Fruit fly (Drosophila melanogaster): ENCODE measurements around the gene CG12104.

CG12104 gene

DNA sequence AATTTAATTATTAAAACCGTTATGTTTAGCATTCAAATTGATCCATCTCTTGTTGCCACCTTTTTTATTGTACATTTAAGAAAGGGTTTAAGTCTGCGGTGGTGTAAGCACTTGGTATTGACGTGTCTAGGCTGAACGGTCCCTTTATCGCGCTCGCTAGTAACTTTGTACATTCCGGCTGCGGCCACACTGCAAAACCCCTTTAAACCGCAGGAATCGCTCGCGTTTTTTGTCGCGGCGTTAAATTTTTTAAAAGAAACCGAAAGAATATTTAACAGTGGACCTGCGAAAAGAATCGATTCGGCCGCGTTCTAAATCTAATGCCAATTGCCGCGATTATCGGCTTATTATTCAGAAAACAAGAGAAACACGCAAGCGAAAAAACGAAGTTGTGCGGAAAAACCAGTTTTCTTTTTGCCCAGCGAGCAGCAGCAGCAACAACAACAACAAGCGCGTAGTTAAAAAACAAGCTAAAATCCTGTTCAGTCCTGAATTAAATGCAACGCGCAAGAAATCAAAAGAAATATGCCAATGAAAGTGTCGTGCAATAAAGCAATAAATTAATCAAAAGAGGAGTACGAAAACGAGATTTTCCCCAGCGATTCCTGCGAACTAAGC, 25.9 kb downstream of the CG12104 start, which contains the start of gene CG13917 (continued):
- TF ChIP-seq sisA (GFP tag; IDR thresholded peaks at IDR 0.05) (no peak), CG9215 (GFP tag; IDR thresholded peaks at IDR 0.05) (no peak), CG12942 (GFP tag; optimal IDR thresholded peaks at IDR 0.05) (no peak), CG14860 (GFP tag; IDR thresholded peaks at IDR 0.05; ENCODE audit: partially characterized antibody) (no peak), zen2 (GFP tag; IDR thresholded peaks at IDR 0.05; ENCODE audit: partially characterized antibody) (no peak), CG9932 (GFP tag; IDR thresholded peaks at IDR 0.05) (0 out of 2 replicates have a peak, but pooled peaks have one; percentile 14), ash1 (GFP tag; optimal IDR thresholded peaks at IDR 0.05) (no peak), ham (GFP tag; IDR thresholded peaks at IDR 0.05) (no peak), CG17385 (GFP tag; optimal IDR thresholded peaks at IDR 0.05) (no peak), pb (GFP tag; optimal IDR thresholded peaks at IDR 0.05) (no peak), hb (GFP tag; IDR thresholded peaks at IDR 0.05; ENCODE audit: partially characterized antibody) (no peak), CG4360 (GFP tag; IDR thresholded peaks at IDR 0.05) (peak; percentile 88), CG4707 (GFP tag; optimal IDR thresholded peaks at IDR 0.05) (no peak), CG17361 (GFP tag; IDR thresholded peaks at IDR 0.05) (no peak; the same call in 2 of the 3 replicates), CG10147 (GFP tag; optimal IDR thresholded peaks at IDR 0.05) (no peak), shn (GFP tag; optimal IDR thresholded peaks at IDR 0.05) (no peak), CG17328 (GFP tag; IDR thresholded peaks at IDR 0.05) (no peak), sqz (GFP tag; optimal IDR thresholded peaks at IDR 0.05) (peak; percentile 19), NK7.1 (GFP tag; optimal IDR thresholded peaks at IDR 0.05) (no peak), CG7839 (tag; optimal IDR thresholded peaks at IDR 0.05) (no peak), Dfd (GFP tag; optimal IDR thresholded peaks at IDR 0.05) (no peak), CG10366 (GFP tag; IDR thresholded peaks at IDR 0.05) (no peak), CG15514 (GFP tag; optimal IDR thresholded peaks at IDR 0.05) (peak; percentile 91), CG5953 (GFP tag; IDR thresholded peaks at IDR 0.05) (no peak), CG12659 (GFP tag; optimal IDR thresholded peaks at IDR 0.05) (peak; percentile 48), nmo (GFP tag; optimal IDR thresholded peaks at IDR 0.05) (peak; percentile 18), CG5245 (GFP tag; optimal IDR thresholded peaks at IDR 0.05) (no peak), exex (tag; optimal IDR thresholded peaks at IDR 0.05) (no peak), chif (GFP tag; optimal IDR thresholded peaks at IDR 0.05) (no peak), CG18476 (GFP tag; optimal IDR thresholded peaks at IDR 0.05) (no peak), klu (GFP tag; IDR thresholded peaks at IDR 0.05) (no peak), Atf-2 (GFP tag; optimal IDR thresholded peaks at IDR 0.05) (no peak), Hmr (GFP tag; optimal IDR thresholded peaks at IDR 0.05) (peak; percentile 71), CG2889 (GFP tag; IDR thresholded peaks at IDR 0.05) (no peak), CG3995 (GFP tag; optimal IDR thresholded peaks at IDR 0.05) (no peak), Tbp (GFP tag; optimal IDR thresholded peaks at IDR 0.05) (no peak), Dll (GFP tag; IDR thresholded peaks at IDR 0.05; ENCODE audit: partially characterized antibody) (no peak; the same call in 3 of the 4 replicates), prd (optimal IDR thresholded peaks at IDR 0.05) (no peak), prd (GFP tag; IDR thresholded peaks at IDR 0.05) (no peak), CG18011 (GFP tag; optimal IDR thresholded peaks at IDR 0.05) (no peak), lbe (GFP tag; optimal IDR thresholded peaks at IDR 0.05) (no peak), Hr39 (optimal IDR thresholded peaks at IDR 0.05) (no peak), gce (GFP tag; IDR thresholded peaks at IDR 0.05) (no peak), fd64A (GFP tag; optimal IDR thresholded peaks at IDR 0.05) (no peak), CG12391 (tag; optimal IDR thresholded peaks at IDR 0.05) (peak; percentile 26), lab (GFP tag; optimal IDR thresholded peaks at IDR 0.05) (peak; percentile 21), Mad (GFP tag; optimal IDR thresholded peaks at IDR 0.05) (no peak), row (GFP tag; IDR thresholded peaks at IDR 0.05) (peak; percentile 31; the same call in 1 of the 3 replicates), toy (GFP tag; IDR thresholded peaks at IDR 0.05) (no peak), Ravus (GFP tag; IDR thresholded peaks at IDR 0.05) (no peak), eve (GFP tag; optimal IDR thresholded peaks at IDR 0.05) (no peak)
